Worm (Caenorhabditis elegans) whole organism, late embryonic: Measurements from ENCODE around the gene F09G2.1.

Experiments used
- C08G9.2 ChIP-seq: sonication (generic microtip); optimal IDR thresholded peaks from 2 replicates; lab custom pipeline; 2016; ENCODE audit warnings: mild to moderate bottlenecking, missing genetic modification characterization, moderate library complexity, missing compliant biosample characterization
- F13H6.1 ChIP-seq: sonication (generic microtip); optimal IDR thresholded peaks from 2 replicates; lab custom pipeline; 2016; ENCODE audit warnings: missing genetic modification characterization, missing compliant biosample characterization
- Y22D7AL.16 ChIP-seq: sonication (generic microtip); optimal IDR thresholded peaks from 2 replicates; lab custom pipeline; 2016; ENCODE audit warnings: missing genetic modification characterization, missing compliant biosample characterization
- ama-1 ChIP-seq: fragments of 150-350 bp; optimal IDR thresholded peaks from 2 replicates; lab custom pipeline; 2014
- ceh-14 ChIP-seq: sonication (generic microtip); optimal IDR thresholded peaks from 2 replicates; lab custom pipeline; 2016; ENCODE audit warnings: missing genotype, missing genetic modification characterization, missing compliant biosample characterization
- ceh-18 ChIP-seq: sonication (generic microtip); optimal IDR thresholded peaks from 2 replicates; lab custom pipeline; 2016; ENCODE audit warnings: missing genetic modification characterization, missing compliant biosample characterization
- ceh-19 ChIP-seq: fragments of 200-800 bp; sonication (Bioruptor generic); optimal IDR thresholded peaks from 2 replicates; lab custom pipeline; 2018; ENCODE audit warnings: mild to moderate bottlenecking, missing genetic modification characterization, missing compliant biosample characterization
- ceh-2 ChIP-seq: sonication (generic microtip); optimal IDR thresholded peaks from 2 replicates; lab custom pipeline; 2016; ENCODE audit warnings: missing genotype, missing genetic modification characterization, missing compliant biosample characterization
- ceh-22 ChIP-seq: sonication (generic microtip); optimal IDR thresholded peaks from 2 replicates; lab custom pipeline; 2017; ENCODE audit warnings: missing biosample characterization, missing genetic modification characterization
- ceh-24 ChIP-seq: sonication (generic microtip); optimal IDR thresholded peaks from 2 replicates; lab custom pipeline; 2016; ENCODE audit warnings: mild to moderate bottlenecking, missing genetic modification characterization, missing compliant biosample characterization
- ceh-31 ChIP-seq: sonication (generic microtip); optimal IDR thresholded peaks from 2 replicates; lab custom pipeline; 2016; ENCODE audit warnings: missing genetic modification characterization, missing compliant biosample characterization
- ceh-34 ChIP-seq: sonication (generic microtip); optimal IDR thresholded peaks from 2 replicates; lab custom pipeline; 2016; ENCODE audit warnings: mild to moderate bottlenecking, missing genetic modification characterization, missing compliant biosample characterization
- ceh-45 ChIP-seq: fragments of 200-800 bp; sonication (Bioruptor generic); IDR thresholded peaks from 2 replicates; pipeline ENCODE4 v1.3.6; 2022; ENCODE audit warnings: missing genetic modification reagents, missing genetic modification characterization, missing compliant biosample characterization
- ceh-9 ChIP-seq: sonication (generic microtip); optimal IDR thresholded peaks from 2 replicates; lab custom pipeline; 2016; ENCODE audit warnings: mild to moderate bottlenecking, missing genetic modification characterization, inconsistent platforms, missing compliant biosample characterization
- che-1 ChIP-seq: sonication (generic microtip); optimal IDR thresholded peaks from 2 replicates; lab custom pipeline; 2016; ENCODE audit warnings: mild to moderate bottlenecking, missing genetic modification characterization, missing compliant biosample characterization
- dmd-4 ChIP-seq: sonication (generic microtip); optimal IDR thresholded peaks from 2 replicates; lab custom pipeline; 2016; ENCODE audit warnings: borderline replicate concordance, missing genetic modification characterization, missing compliant biosample characterization
- dve-1 ChIP-seq: sonication (generic microtip); optimal IDR thresholded peaks from 2 replicates; lab custom pipeline; 2017; ENCODE audit warnings: antibody characterized with exemption, mild to moderate bottlenecking, missing genetic modification characterization, missing compliant biosample characterization
- elt-2 ChIP-seq: sonication (generic microtip); optimal IDR thresholded peaks from 2 replicates; lab custom pipeline; 2016; ENCODE audit warnings: missing genetic modification reagents, missing genetic modification characterization, missing compliant biosample characterization
- elt-4 ChIP-seq: sonication (generic microtip); optimal IDR thresholded peaks from 2 replicates; lab custom pipeline; 2016; ENCODE audit warnings: missing genetic modification characterization, missing compliant biosample characterization
- ets-4 ChIP-seq: sonication (generic microtip); optimal IDR thresholded peaks from 2 replicates; lab custom pipeline; 2016; ENCODE audit warnings: missing genetic modification characterization, missing compliant biosample characterization
- eyg-1 ChIP-seq: sonication (generic microtip); optimal IDR thresholded peaks from 2 replicates; lab custom pipeline; 2016; ENCODE audit warnings: missing genotype, missing genetic modification characterization, missing compliant biosample characterization
- fax-1 ChIP-seq: sonication (generic microtip); optimal IDR thresholded peaks from 2 replicates; lab custom pipeline; 2016; ENCODE audit warnings: missing genotype, missing genetic modification characterization, missing compliant biosample characterization
- fkh-10 ChIP-seq: fragments of 150-350 bp; optimal IDR thresholded peaks from 2 replicates; lab custom pipeline; 2014; ENCODE audit warnings: missing biosample characterization, missing genetic modification reagents, missing genetic modification characterization
- hlh-13 ChIP-seq: fragments of 200-800 bp; sonication (Bioruptor generic); optimal IDR thresholded peaks from 2 replicates; lab custom pipeline; 2018; ENCODE audit warnings: mild to moderate bottlenecking, missing genetic modification characterization, missing compliant biosample characterization
- hlh-30 ChIP-seq: sonication (generic microtip); optimal IDR thresholded peaks from 2 replicates; lab custom pipeline; 2017; ENCODE audit warnings: antibody characterized with exemption, missing genetic modification characterization, missing compliant biosample characterization; ENCODE audit not compliant: insufficient read depth
- lim-6 ChIP-seq: sonication (generic microtip); optimal IDR thresholded peaks from 2 replicates; lab custom pipeline; 2016; ENCODE audit warnings: missing genetic modification characterization, missing compliant biosample characterization
- lin-11 ChIP-seq: fragments of 200-800 bp; sonication (Bioruptor generic); optimal IDR thresholded peaks from 2 replicates; lab custom pipeline; 2018; ENCODE audit warnings: mild to moderate bottlenecking, missing genetic modification characterization, missing compliant biosample characterization
- mec-3 ChIP-seq: sonication (generic microtip); optimal IDR thresholded peaks from 2 replicates; lab custom pipeline; 2016; ENCODE audit warnings: borderline replicate concordance, missing genetic modification characterization, missing compliant biosample characterization
- nfya-1 ChIP-seq: sonication (generic microtip); optimal IDR thresholded peaks from 2 replicates; lab custom pipeline; 2017; ENCODE audit warnings: missing genetic modification characterization, mild to moderate bottlenecking, missing compliant biosample characterization, antibody characterized with exemption, moderate library complexity
- nhr-11 ChIP-seq: fragments of 150-350 bp; optimal IDR thresholded peaks from 2 replicates; lab custom pipeline; 2014; ENCODE audit warnings: missing biosample characterization, missing genetic modification characterization
- nhr-232 ChIP-seq: sonication (generic microtip); optimal IDR thresholded peaks from 2 replicates; lab custom pipeline; 2016; ENCODE audit warnings: missing genetic modification characterization, missing compliant biosample characterization
- odd-2 ChIP-seq: sonication (generic microtip); optimal IDR thresholded peaks from 2 replicates; lab custom pipeline; 2017; ENCODE audit warnings: antibody characterized with exemption, mild to moderate bottlenecking, missing genetic modification characterization, missing compliant biosample characterization
- pag-3 ChIP-seq: sonication (generic microtip); optimal IDR thresholded peaks from 2 replicates; lab custom pipeline; 2016; ENCODE audit warnings: missing compliant biosample characterization, missing genetic modification characterization, borderline replicate concordance
- pat-9 ChIP-seq: fragments of 200-800 bp; sonication (Bioruptor generic); optimal IDR thresholded peaks from 2 replicates; lab custom pipeline; 2018; ENCODE audit warnings: mild to moderate bottlenecking, missing genetic modification characterization, moderate library complexity, missing compliant biosample characterization
- pax-1 ChIP-seq: fragments of 150-350 bp; optimal IDR thresholded peaks from 2 replicates; lab custom pipeline; 2014; ENCODE audit warnings: missing biosample characterization, missing genetic modification characterization
- pha-2 ChIP-seq: sonication (generic microtip); optimal IDR thresholded peaks from 2 replicates; lab custom pipeline; 2017; ENCODE audit warnings: mild to moderate bottlenecking, missing genetic modification characterization, missing compliant biosample characterization
- pqm-1 ChIP-seq: sonication (generic microtip); optimal IDR thresholded peaks from 2 replicates; lab custom pipeline; 2016; ENCODE audit warnings: missing genetic modification characterization, missing compliant biosample characterization
- pros-1 ChIP-seq: fragments of 150-350 bp; optimal IDR thresholded peaks from 2 replicates; lab custom pipeline; 2014; ENCODE audit warnings: missing biosample characterization, missing genetic modification reagents, missing genetic modification characterization
- ref-2 ChIP-seq: sonication (generic microtip); optimal IDR thresholded peaks from 2 replicates; lab custom pipeline; 2016; ENCODE audit warnings: missing genetic modification characterization, missing compliant biosample characterization
- sox-2 ChIP-seq: fragments of 200-800 bp; sonication (Bioruptor generic); IDR thresholded peaks from 2 replicates; pipeline ENCODE4 v1.3.6; 2022; ENCODE audit warnings: missing genetic modification reagents, missing genetic modification characterization, missing compliant biosample characterization
- syd-9 ChIP-seq: sonication (generic microtip); optimal IDR thresholded peaks from 2 replicates; lab custom pipeline; 2016; ENCODE audit warnings: mild to moderate bottlenecking, missing genetic modification characterization, moderate library complexity, missing compliant biosample characterization
- tbx-2 ChIP-seq: sonication (generic microtip); optimal IDR thresholded peaks from 2 replicates; lab custom pipeline; 2016; ENCODE audit warnings: missing genetic modification characterization, missing compliant biosample characterization
- ttx-3 ChIP-seq: sonication (generic microtip); optimal IDR thresholded peaks from 2 replicates; lab custom pipeline; 2016; ENCODE audit warnings: missing genetic modification reagents, missing genetic modification characterization, missing compliant biosample characterization
- unc-42 ChIP-seq: sonication (generic microtip); optimal IDR thresholded peaks from 2 replicates; lab custom pipeline; 2016; ENCODE audit warnings: missing genotype, missing genetic modification characterization, missing compliant biosample characterization
- unc-86 ChIP-seq: sonication (generic microtip); optimal IDR thresholded peaks from 2 replicates; lab custom pipeline; 2016; ENCODE audit warnings: missing genetic modification characterization, missing compliant biosample characterization
- ztf-16 ChIP-seq: sonication (generic microtip); optimal IDR thresholded peaks from 2 replicates; lab custom pipeline; 2017; ENCODE audit warnings: missing genetic modification characterization, missing compliant biosample characterization

F09G2.1 gene

DNA sequence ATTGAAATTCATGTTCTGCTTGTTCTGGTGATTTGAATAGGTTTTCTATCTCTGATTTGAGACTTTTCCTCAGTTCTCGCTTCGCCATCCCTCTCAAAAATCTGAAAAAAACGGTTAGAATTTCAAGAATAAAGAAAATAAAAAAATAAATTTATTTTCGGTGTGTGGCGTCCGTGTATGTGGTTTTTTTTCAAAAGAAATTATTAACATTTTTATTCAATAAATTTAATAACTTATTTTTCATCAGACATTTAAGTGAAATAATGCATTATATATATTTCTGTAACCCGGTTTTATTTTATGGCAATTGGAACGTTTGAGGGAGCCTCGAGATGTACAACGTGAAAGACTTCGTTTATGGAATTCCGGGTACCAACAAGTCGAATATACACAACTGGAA is 34.7 kb downstream of the F09G2.1 start, which contains the start of gene C05C8.5:
TSS of gene C05C8.5 (minus strand) at position 101 of the 400 bp plus-strand sequence.
- no peak for TF ChIP-seq unc-42 (tag; lab: Kevin White, UChicago)
- no peak for TF ChIP-seq ceh-34 (tag; lab: Kevin White, UChicago)
- no peak for TF ChIP-seq che-1 (tag; lab: Kevin White, UChicago)
- TF ChIP-seq ref-2: no peak
- TF ChIP-seq nhr-11 (tag; lab: Kevin White, UChicago): no peak
- TF ChIP-seq ceh-19: no peak
- no peak for TF ChIP-seq ceh-22 (tag; lab: Kevin White, UChicago)

DNA sequence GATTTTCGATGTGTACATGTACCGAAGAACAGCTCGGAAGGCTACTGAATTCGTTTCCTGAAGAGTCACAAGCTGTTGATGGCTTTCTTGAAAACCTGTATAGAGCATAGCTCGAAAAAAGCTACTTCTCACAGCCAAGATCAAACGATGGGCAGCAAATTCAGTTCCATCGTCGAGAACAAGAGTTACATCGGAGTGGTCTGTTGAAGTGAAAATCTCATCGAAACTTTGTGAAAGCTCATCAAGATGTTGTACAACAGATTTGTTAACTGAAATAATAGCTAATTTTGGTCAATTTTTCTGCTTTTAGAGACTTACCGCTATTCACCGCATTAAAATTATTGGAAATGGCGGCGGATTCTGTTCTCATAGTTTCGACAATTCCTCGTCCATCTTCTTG is 36.7 kb downstream of the F09G2.1 start:
- TF ChIP-seq ceh-9 (no peak), lim-6 (tag; lab: Kevin White, UChicago) (no peak), dmd-4 (no peak), pha-2 (tag; lab: Kevin White, UChicago) (no peak)

DNA sequence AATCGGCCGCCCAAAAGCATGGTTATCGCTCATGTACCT is 36.9 kb downstream of the F09G2.1 start, which contains the start of gene hpo-9:
TSS of gene hpo-9 (minus strand) at position 37 of the 39 bp plus-strand sequence.
- TF ChIP-seq fkh-10 (GFP tag; lab: Kevin White, UChicago) (no peak), dve-1 (tag; lab: Kevin White, UChicago) (no peak), ref-2 (no peak), Y22D7AL.16 (tag; lab: Kevin White, UChicago) (no peak), ceh-2 (tag; lab: Kevin White, UChicago) (no peak), syd-9 (tag; lab: Kevin White, UChicago) (no peak), elt-2 (tag; lab: Kevin White, UChicago) (no peak), nfya-1 (tag; lab: Kevin White, UChicago) (no peak), pag-3 (tag; lab: Kevin White, UChicago) (no peak), ceh-22 (tag; lab: Kevin White, UChicago) (no peak), C08G9.2 (no peak), ceh-34 (tag; lab: Kevin White, UChicago) (no peak), ceh-9 (no peak), nhr-232 (tag; lab: Kevin White, UChicago) (no peak)
- TF ChIP-seq, all 69 proteins: peak for 0

DNA sequence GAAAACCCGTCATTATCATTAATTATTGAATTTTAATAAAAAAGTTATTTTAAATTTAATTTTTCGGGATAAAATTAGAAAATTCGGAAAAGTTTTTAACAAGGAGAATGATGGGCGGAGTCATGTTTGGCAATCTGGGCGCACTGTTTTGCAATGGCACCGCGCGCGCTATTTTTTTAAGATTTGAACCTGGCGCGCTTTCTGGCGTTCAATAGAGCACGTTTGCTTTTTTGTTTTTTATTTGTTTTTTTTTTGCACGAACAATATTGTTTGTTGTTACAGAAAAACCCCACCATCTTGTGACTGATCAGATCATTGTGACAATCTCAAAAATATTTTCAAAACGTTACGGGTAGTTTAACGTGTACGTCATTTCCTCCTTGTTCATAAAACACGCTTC is 37.1 kb downstream of the F09G2.1 start, which contains the start of gene hyls-1:
TSS of gene hyls-1 (plus strand) at position 249 of the 400 bp plus-strand sequence.
- TF ChIP-seq ceh-31 (tag; lab: Kevin White, UChicago) (peak; percentile 57), dmd-4 (no peak), che-1 (tag; lab: Kevin White, UChicago) (no peak), mec-3 (tag; lab: Kevin White, UChicago) (no peak), ceh-14 (peak; percentile 25), pat-9 (tag; lab: Kevin White, UChicago) (no peak), ceh-9 (no peak), ceh-24 (tag; lab: Kevin White, UChicago) (no peak), pha-2 (tag; lab: Kevin White, UChicago) (no peak), nfya-1 (tag; lab: Kevin White, UChicago) (peak; percentile 82), pag-3 (tag; lab: Kevin White, UChicago) (no peak), pros-1 (no peak), ama-1 (lab: Kevin White, UChicago) (no peak), lin-11 (no peak), ceh-22 (tag; lab: Kevin White, UChicago) (no peak), hlh-13 (GFP tag; lab: Kevin White, UChicago) (no peak), unc-42 (tag; lab: Kevin White, UChicago) (peak; percentile 59), F13H6.1 (tag; lab: Kevin White, UChicago) (no peak), eyg-1 (no peak), syd-9 (tag; lab: Kevin White, UChicago) (no peak), pqm-1 (tag; lab: Kevin White, UChicago) (no peak), ets-4 (tag; lab: Kevin White, UChicago) (no peak), sox-2 (GFP tag; lab: Robert Waterston, UW) (no peak), pax-1 (peak; percentile 74), ceh-18 (tag; lab: Kevin White, UChicago) (peak; percentile 58), C08G9.2 (no peak), hlh-30 (tag; lab: Kevin White, UChicago) (no peak), Y22D7AL.16 (tag; lab: Kevin White, UChicago) (no peak), fax-1 (tag; lab: Kevin White, UChicago) (no peak), elt-4 (tag; lab: Kevin White, UChicago) (no peak), ztf-16 (tag; lab: Kevin White, UChicago) (peak; percentile 7), tbx-2 (no peak), unc-86 (tag; lab: Kevin White, UChicago) (no peak), nhr-232 (tag; lab: Kevin White, UChicago) (no peak), lim-6 (tag; lab: Kevin White, UChicago) (no peak), dve-1 (tag; lab: Kevin White, UChicago) (no peak), ttx-3 (tag; lab: Kevin White, UChicago) (no peak), elt-2 (tag; lab: Kevin White, UChicago) (peak; percentile 36), ceh-45 (no peak), odd-2 (no peak)
